Fruit fly (Drosophila melanogaster): ENCODE results near the gene CG32750.

DNA sequence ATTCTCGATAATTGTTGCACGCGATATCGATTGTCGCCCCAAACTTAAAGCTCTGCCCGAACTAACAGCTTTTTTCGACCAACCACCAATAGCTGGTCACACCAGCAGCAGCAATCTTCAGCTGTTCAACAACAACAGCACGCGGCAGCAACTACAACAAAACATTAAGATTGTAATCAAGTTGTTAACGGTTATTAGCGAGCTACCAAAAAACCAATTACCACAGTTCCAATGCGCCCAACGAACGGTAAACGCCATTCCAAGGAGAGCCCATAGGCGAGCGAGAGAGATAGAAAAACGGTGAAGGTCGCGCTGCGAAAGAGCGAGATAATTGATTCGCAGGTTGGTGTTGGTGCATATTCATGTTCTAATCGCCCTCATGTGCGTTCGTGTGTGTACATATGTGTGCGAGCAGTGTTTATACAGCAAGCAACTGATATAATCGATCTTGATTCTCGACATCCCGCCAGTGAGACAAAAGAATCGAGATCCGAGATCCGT lies 23.7 kb upstream of the CG32750 start, which contains the start of gene Efr:
- no peak for TF ChIP-seq CG6163 (GFP tag; IDR thresholded peaks at IDR 0.05)
- no peak for TF ChIP-seq Hr38 (GFP tag; optimal IDR thresholded peaks at IDR 0.05)
- TF ChIP-seq ss (GFP tag; optimal IDR thresholded peaks at IDR 0.05) = no peak
- no peak for TF ChIP-seq Sox102F (GFP tag; optimal IDR thresholded peaks at IDR 0.05)
- no peak for TF ChIP-seq CG34406 (GFP tag; optimal IDR thresholded peaks at IDR 0.05)
- TF ChIP-seq CG3032 (tag; optimal IDR thresholded peaks at IDR 0.05) = no peak
- TF ChIP-seq Gug (GFP tag; IDR thresholded peaks at IDR 0.05) = no peak
- TF ChIP-seq Eip78C (GFP tag) = no peak

Measured in whole organism, prepupa.